Fruit fly (Drosophila melanogaster) whole organism, embryonic: ENCODE results near the gene Lcp65Ag2.
"Not testable (repeated sequence)": the region's sequence is repeated elsewhere in the genome, so short reads cannot be mapped to it uniquely, and the experiment has no call there.

Source experiments
- CG14667 ChIP-seq: fragments of 200-800 bp; sonication (Bioruptor generic); IDR thresholded peaks from 2 replicates; pipeline ENCODE4 v1.3.6; 2022; ENCODE audit warnings: missing biosample characterization, missing genetic modification characterization
- CG3281 ChIP-seq: fragments of 200-800 bp; sonication (Bioruptor generic); optimal IDR thresholded peaks from 3 replicates; lab custom pipeline; 2017; ENCODE audit warnings: missing biosample characterization, mild to moderate bottlenecking, missing genetic modification characterization
- CG33557 ChIP-seq: fragments of 200-800 bp; sonication (Bioruptor generic); optimal IDR thresholded peaks from 2 replicates; lab custom pipeline; 2019; ENCODE audit warnings: missing biosample characterization, mild to moderate bottlenecking, missing genetic modification characterization, moderate library complexity
- dimm ChIP-seq: fragments of 200-800 bp; sonication (Bioruptor generic); IDR thresholded peaks from 2 replicates; pipeline ENCODE4 v1.3.6; 2022; ENCODE audit warnings: missing biosample characterization, missing genetic modification characterization
- esg ChIP-seq: fragments of 200-800 bp; sonication (Bioruptor generic); conservative IDR thresholded peaks from 2 replicates; pipeline ENCODE4 v1.3.6; 2022; ENCODE audit warnings: missing biosample characterization, missing genetic modification characterization
- klu ChIP-seq: fragments of 200-800 bp; sonication (Bioruptor generic); IDR thresholded peaks from 2 replicates; pipeline ENCODE4 v1.3.6; 2022; ENCODE audit warnings: missing biosample characterization, missing genetic modification characterization
- zen2 ChIP-seq: fragments of 200-800 bp; sonication (Bioruptor generic); IDR thresholded peaks from 3 replicates; pipeline ENCODE4 v1.3.6; 2022; ENCODE audit warnings: missing biosample characterization, missing genetic modification characterization; ENCODE audit not compliant: partially characterized antibody

DNA sequence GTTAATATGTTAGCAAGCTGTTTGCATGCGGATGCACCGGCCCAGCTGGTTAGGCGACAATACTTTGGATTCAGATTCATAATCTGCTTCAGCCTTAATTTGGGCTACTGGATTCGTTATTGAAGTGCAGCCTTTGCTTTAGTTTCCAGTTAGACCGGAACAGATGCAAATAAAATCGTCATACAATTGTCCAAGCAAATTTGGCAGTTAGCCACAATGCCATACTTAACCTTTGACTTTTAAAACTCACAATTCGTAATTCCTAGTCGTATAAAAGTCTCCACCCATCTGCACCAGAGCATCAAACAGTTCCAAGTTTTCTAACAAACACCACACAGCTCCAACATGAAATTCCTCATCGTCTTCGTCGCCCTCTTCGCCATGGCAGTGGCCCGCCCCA is 15.9 kb upstream of the Lcp65Ag2 start, which contains the start of gene Lcp65Ab1:
- not testable (repeated sequence) for TF ChIP-seq dimm (GFP tag; lab: Robert Waterston, UW); CG3281 (GFP tag; lab: Kevin White, UChicago); klu; CG33557 (GFP tag; lab: Kevin White, UChicago); esg (GFP tag; lab: Robert Waterston, UW); CG14667 (GFP tag; lab: Robert Waterston, UW); zen2
